Fruit fly (Drosophila melanogaster) whole organism, pupa: ENCODE results near the gene CG9459.

ENCODE experiments used
- CG10348 ChIP-seq: fragments of 200-800 bp; sonication (Bioruptor generic); IDR thresholded peaks from 2 replicates; pipeline ENCODE4 v1.3.6; 2022; ENCODE audit warnings: missing biosample characterization, missing genetic modification characterization
- CG12605 ChIP-seq: fragments of 200-800 bp; sonication (Bioruptor generic); IDR thresholded peaks from 2 replicates; pipeline ENCODE4 v1.3.6; 2022; ENCODE audit warnings: missing biosample characterization, missing genetic modification characterization
- CG13204 ChIP-seq: fragments of 200-800 bp; sonication (Bioruptor generic); optimal IDR thresholded peaks from 2 replicates; lab custom pipeline; 2018; ENCODE audit warnings: missing biosample characterization, mild to moderate bottlenecking, missing genetic modification characterization, moderate library complexity
- CG14655 ChIP-seq: fragments of 200-800 bp; sonication (Bioruptor generic); optimal IDR thresholded peaks from 3 replicates; lab custom pipeline; 2017; ENCODE audit warnings: mild to moderate bottlenecking, missing biosample characterization, missing genetic modification reagents, missing genetic modification characterization
- CG15710 ChIP-seq: fragments of 200-800 bp; sonication (Bioruptor generic); optimal IDR thresholded peaks from 2 replicates; lab custom pipeline; 2018; ENCODE audit warnings: missing biosample characterization, mild to moderate bottlenecking, missing genetic modification characterization, moderate library complexity
- CG17806 ChIP-seq: fragments of 200-800 bp; sonication (Bioruptor generic); optimal IDR thresholded peaks from 2 replicates; lab custom pipeline; 2018; ENCODE audit warnings: missing biosample characterization, mild to moderate bottlenecking, missing genetic modification characterization, moderate library complexity
- CG32121 ChIP-seq: fragments of 200-800 bp; sonication (Bioruptor generic); IDR thresholded peaks from 2 replicates; pipeline ENCODE4 v1.3.6; 2022; ENCODE audit warnings: missing biosample characterization, missing genetic modification characterization
- CG34367 ChIP-seq: fragments of 200-800 bp; sonication (Bioruptor generic); optimal IDR thresholded peaks from 2 replicates; lab custom pipeline; 2018; ENCODE audit warnings: missing biosample characterization, mild to moderate bottlenecking, missing genetic modification characterization
- CG4496 ChIP-seq: fragments of 200-800 bp; sonication (Bioruptor generic); IDR thresholded peaks from 3 replicates; pipeline ENCODE4 v1.3.6; 2022; ENCODE audit warnings: missing biosample characterization, missing genetic modification characterization
- CG8159 ChIP-seq: fragments of 200-800 bp; sonication (Bioruptor generic); optimal IDR thresholded peaks from 3 replicates; lab custom pipeline; 2018; ENCODE audit warnings: missing biosample characterization, mild to moderate bottlenecking, missing genetic modification characterization, moderate library complexity
- CG8301 ChIP-seq: fragments of 200-800 bp; sonication (Bioruptor generic); optimal IDR thresholded peaks from 2 replicates; lab custom pipeline; 2018; ENCODE audit warnings: missing biosample characterization, mild to moderate bottlenecking, missing genetic modification characterization
- CG9948 ChIP-seq: fragments of 200-800 bp; sonication (Bioruptor generic); optimal IDR thresholded peaks from 2 replicates; lab custom pipeline; 2018; ENCODE audit warnings: missing biosample characterization, mild to moderate bottlenecking, missing genetic modification characterization, moderate library complexity
- D1 ChIP-seq: fragments of 200-800 bp; sonication (Bioruptor generic); optimal IDR thresholded peaks from 2 replicates; lab custom pipeline; 2018; ENCODE audit warnings: missing biosample characterization, mild to moderate bottlenecking, missing genetic modification characterization, moderate library complexity
- EcR ChIP-seq: fragments of 200-800 bp; sonication (Bioruptor generic); optimal IDR thresholded peaks from 3 replicates; lab custom pipeline; 2019; ENCODE audit warnings: missing biosample characterization, missing genetic modification characterization, mild to moderate bottlenecking, moderate library complexity, missing genetic modification reagents
- Ets98B ChIP-seq: fragments of 200-800 bp; sonication (Bioruptor generic); IDR thresholded peaks from 2 replicates; pipeline ENCODE4 v1.3.6; 2022; ENCODE audit warnings: missing biosample characterization, missing genetic modification characterization
- Pif1A ChIP-seq: fragments of 200-800 bp; sonication (Bioruptor generic); optimal IDR thresholded peaks from 3 replicates; lab custom pipeline; 2016; ENCODE audit warnings: missing biosample characterization, missing genetic modification characterization
- Pif1B ChIP-seq: fragments of 200-800 bp; sonication (Bioruptor generic); optimal IDR thresholded peaks from 3 replicates; lab custom pipeline; 2016; ENCODE audit warnings: missing biosample characterization, missing genetic modification characterization
- Snoo ChIP-seq: fragments of 200-800 bp; sonication (Bioruptor generic); optimal IDR thresholded peaks from 3 replicates; lab custom pipeline; 2017; ENCODE audit warnings: missing biosample characterization, mild to moderate bottlenecking, missing genetic modification characterization, inconsistent platforms
- fd96Ca ChIP-seq: fragments of 200-800 bp; sonication (Bioruptor generic); IDR thresholded peaks from 3 replicates; pipeline ENCODE4 v1.3.6; 2022; ENCODE audit warnings: missing biosample characterization, missing genetic modification characterization
- gl ChIP-seq: fragments of 200-800 bp; sonication (Bioruptor generic); optimal IDR thresholded peaks from 2 replicates; lab custom pipeline; 2018; ENCODE audit warnings: missing biosample characterization, mild to moderate bottlenecking, missing genetic modification characterization
- rn ChIP-seq: fragments of 200-800 bp; sonication (Bioruptor generic); IDR thresholded peaks from 2 replicates; pipeline ENCODE4 v1.3.6; 2022; ENCODE audit warnings: missing biosample characterization, missing genetic modification characterization

Gene CG9459

DNA sequence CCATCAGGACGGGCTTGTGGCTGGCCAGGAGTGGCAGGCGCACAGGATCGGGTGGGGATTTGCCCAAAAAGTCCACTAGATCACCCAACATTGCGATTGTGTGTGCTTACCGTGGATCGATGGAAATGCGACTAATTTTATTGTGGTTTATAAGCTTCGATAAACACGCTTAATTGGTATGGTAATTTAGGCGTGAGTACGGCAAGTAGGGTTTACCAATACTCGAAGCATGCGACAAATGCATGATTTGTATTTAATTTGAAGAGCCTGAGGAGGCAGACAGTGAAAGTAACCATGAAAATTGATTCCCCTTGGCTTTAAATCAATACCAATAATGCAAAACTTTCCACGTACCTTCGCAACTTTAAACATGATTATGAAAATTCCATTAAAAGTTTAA is 1.6 kb upstream of the CG9459 start, which contains the start of gene CG9458:
Gene CG9458, minus strand, starts transcription at position 101 of the 400 bp plus-strand sequence.
- no peak for TF ChIP-seq CG34367 (tag; lab: Kevin White, UChicago)
- TF ChIP-seq CG12605 (GFP tag; lab: Robert Waterston, UW): no peak
- no peak for TF ChIP-seq CG14655

DNA sequence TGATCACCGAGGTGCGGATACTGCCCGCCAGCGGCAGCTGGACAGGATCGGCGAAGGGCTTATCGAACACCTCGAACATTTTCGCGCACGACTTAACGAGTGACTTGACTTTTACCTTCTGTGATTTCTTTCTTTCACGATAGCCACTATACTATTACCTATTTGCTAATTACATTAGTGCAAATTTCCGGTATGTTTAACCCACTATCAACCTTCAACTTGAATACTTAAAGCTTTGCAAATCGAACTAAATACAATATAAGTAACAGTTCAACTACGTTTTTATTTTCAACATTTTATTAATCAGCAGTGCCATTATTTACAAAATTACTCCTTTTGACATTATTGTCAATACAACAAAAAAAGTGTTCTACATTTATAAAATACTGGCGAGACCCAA is 1.3 kb downstream of the CG9459 start, which contains the start of gene CG16904:
Gene CG16904, minus strand, starts transcription at position 101 of the 400 bp plus-strand sequence.
- no peak for TF ChIP-seq D1
- TF ChIP-seq CG8301 (tag; lab: Kevin White, UChicago): no peak
- no peak for TF ChIP-seq Pif1A
- TF ChIP-seq rn (GFP tag; lab: Robert Waterston, UW): no peak
- TF ChIP-seq CG17806: no peak
- no peak for TF ChIP-seq CG32121
- no peak for TF ChIP-seq CG13204
- TF ChIP-seq fd96Ca (GFP tag; lab: Robert Waterston, UW): no peak
- no peak for TF ChIP-seq CG15710
- TF ChIP-seq CG12605 (GFP tag; lab: Robert Waterston, UW): no peak
- no peak for TF ChIP-seq EcR (GFP tag; lab: Kevin White, UChicago)
- no peak for TF ChIP-seq CG9948 (tag; lab: Kevin White, UChicago)

DNA sequence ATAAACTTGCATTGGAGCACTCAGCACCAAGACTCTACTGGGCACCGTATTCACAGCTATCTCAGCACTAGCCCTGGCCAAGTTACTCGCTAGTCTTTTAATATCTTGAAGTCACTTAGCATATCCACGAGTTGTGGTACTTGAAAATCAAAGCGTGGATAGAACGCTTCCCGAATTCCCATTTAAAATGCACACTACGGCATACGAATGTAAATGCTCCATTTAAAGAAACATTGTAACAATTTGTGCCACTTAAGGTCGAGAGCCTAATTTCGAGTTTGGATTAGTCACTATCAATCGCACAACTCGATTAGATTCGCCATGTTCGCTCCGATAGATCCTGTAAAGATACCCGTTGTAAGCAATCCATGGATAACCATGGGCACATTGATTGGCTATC is 4.3 kb downstream of the CG9459 start, which contains the start of gene eloF:
Gene eloF, plus strand, starts transcription at position 301 of the 400 bp plus-strand sequence.
- no peak for TF ChIP-seq Snoo
- no peak for TF ChIP-seq Ets98B (GFP tag; lab: Robert Waterston, UW)
- no peak for TF ChIP-seq Pif1A
- TF ChIP-seq D1: no peak
- TF ChIP-seq EcR (GFP tag; lab: Kevin White, UChicago): no peak
- TF ChIP-seq CG14655: no peak
- TF ChIP-seq CG32121: no peak
- TF ChIP-seq CG10348: no peak
- no peak for TF ChIP-seq CG8159 (tag; lab: Kevin White, UChicago)
- no peak for TF ChIP-seq CG9948 (tag; lab: Kevin White, UChicago)
- no peak for TF ChIP-seq rn (GFP tag; lab: Robert Waterston, UW)
- no peak for TF ChIP-seq CG15710

DNA sequence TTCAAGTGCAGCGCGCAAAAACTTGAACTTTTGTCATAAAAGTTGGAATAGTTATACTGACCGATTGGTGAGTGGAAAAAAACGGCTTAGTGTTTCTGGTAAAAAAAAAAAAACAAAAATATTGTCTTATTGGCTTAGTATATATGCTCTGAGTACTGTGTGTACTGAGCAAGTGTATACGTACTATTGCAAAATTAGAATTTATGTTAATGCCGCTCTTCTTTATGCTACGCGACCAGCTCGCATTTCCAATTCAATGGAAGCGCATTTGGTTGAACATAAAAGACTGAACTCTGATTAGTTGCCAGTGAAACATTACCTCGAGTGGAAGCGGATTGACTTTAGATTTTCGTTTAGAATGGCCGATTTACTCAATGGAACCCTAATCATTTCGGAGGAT is 5.7 kb downstream of the CG9459 start, which contains the start of gene CG8534:
Gene CG8534, plus strand, starts transcription at position 301 of the 400 bp plus-strand sequence.
- TF ChIP-seq CG8159 (tag; lab: Kevin White, UChicago) (no peak), Pif1B (GFP tag; lab: Kevin White, UChicago) (no peak), CG8301 (tag; lab: Kevin White, UChicago) (no peak), Pif1A (no peak), CG32121 (no peak), CG12605 (GFP tag; lab: Robert Waterston, UW) (no peak), gl (tag; lab: Kevin White, UChicago) (no peak), CG34367 (tag; lab: Kevin White, UChicago) (no peak), Ets98B (GFP tag; lab: Robert Waterston, UW) (no peak), EcR (GFP tag; lab: Kevin White, UChicago) (no peak), rn (GFP tag; lab: Robert Waterston, UW) (no peak), CG10348 (no peak), CG15710 (no peak), Snoo (no peak), CG17806 (no peak), CG4496 (GFP tag; lab: Robert Waterston, UW) (no peak), D1 (no peak), CG13204 (no peak)

DNA sequence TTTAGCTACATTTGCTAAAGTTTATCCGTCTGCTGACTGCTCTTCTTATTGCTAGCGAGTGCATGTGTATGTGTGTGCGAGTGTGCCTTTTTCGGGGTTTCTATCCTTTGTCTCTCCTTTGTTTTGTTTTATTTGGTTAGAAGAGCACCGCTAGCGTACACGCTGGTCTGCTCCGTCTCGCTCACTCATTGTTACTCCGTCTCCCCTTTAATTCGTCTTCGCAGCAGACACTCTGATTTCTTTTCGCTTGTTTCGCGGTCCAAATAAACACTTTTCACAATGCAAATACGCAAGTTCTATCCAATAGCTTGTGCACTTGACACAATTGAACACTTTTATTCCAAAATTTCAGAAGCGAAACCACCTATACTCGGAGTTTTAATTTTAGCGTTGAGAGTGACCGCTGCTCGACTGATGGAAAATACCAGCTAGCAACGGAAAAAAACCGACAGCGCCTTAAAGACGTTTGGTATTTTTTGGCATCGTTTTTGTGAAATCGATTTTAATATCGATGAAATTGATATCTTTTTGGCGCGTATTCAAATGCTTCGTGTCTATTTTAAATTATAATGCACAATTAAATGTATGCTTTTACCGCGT is 9.1 kb downstream of the CG9459 start, which contains the start of gene FBXO11:
Gene FBXO11, minus strand, starts transcription at position 423 of the 600 bp plus-strand sequence.
- TF ChIP-seq fd96Ca (GFP tag; lab: Robert Waterston, UW) (peak; percentile 72; the same call in 2 of the 3 replicates), gl (tag; lab: Kevin White, UChicago) (peak; percentile 88), Ets98B (GFP tag; lab: Robert Waterston, UW) (peak; percentile 57), CG8159 (tag; lab: Kevin White, UChicago) (peak; percentile 43), CG8301 (tag; lab: Kevin White, UChicago) (no peak), CG32121 (peak; percentile 83), CG10348 (no peak), CG17806 (peak; percentile 47), EcR (GFP tag; lab: Kevin White, UChicago) (peak; percentile 76), Pif1A (no peak), CG15710 (no peak), CG12605 (GFP tag; lab: Robert Waterston, UW) (peak; percentile 65), Snoo (peak; percentile 62), rn (GFP tag; lab: Robert Waterston, UW) (peak; percentile 55; the same call in 1 of the 2 replicates), CG34367 (tag; lab: Kevin White, UChicago) (peak; percentile 75), CG9948 (tag; lab: Kevin White, UChicago) (no peak), CG4496 (GFP tag; lab: Robert Waterston, UW) (peak; percentile 83; the same call in 2 of the 3 replicates)

DNA sequence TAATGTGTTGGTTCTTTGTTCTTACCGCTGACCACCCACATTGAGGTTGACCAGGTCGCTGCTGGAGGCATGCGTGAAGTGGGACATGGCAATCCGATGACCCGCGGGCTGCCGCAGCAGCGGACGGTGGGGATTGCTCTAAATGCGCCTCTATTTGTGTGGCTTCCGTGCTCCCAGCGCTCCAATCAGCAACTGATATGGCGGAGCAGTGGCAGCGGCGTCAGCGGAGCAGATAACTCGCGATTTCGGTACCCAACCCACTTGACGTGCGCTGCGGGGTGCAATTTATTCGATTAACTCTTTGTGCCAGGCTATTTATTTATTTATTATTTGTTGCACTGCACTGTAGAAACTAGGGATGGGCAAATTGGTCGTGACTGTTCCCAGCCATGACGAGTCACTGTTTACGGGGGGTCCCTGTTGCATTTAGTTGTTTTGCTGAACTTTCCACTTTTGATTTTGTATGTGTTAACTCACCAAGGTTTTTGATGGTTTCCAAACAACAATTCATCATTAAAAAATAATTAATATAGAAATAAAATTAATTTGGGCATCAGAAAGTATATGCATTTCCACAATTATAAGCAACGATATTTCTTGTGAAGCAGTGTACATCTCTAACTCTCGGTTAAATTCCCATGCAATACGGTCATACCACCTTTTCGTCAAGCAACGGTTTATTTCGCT is 17.4 kb downstream of the CG9459 start, which contains the start of the genes CG9467 and CG8526:
Gene CG9467, minus strand, starts transcription at position 383 of the 687 bp plus-strand sequence.
Gene CG8526, plus strand, starts transcription at position 637 of the 687 bp plus-strand sequence.
- TF ChIP-seq CG9948 (tag; lab: Kevin White, UChicago): peak; percentile 32
- TF ChIP-seq CG15710: peak; percentile 65
- TF ChIP-seq fd96Ca (GFP tag; lab: Robert Waterston, UW): peak; percentile 31; the same call in 2 of the 3 replicates
- peak; percentile 63 for TF ChIP-seq CG32121
- TF ChIP-seq Pif1A: no peak
- peak; percentile 41 for TF ChIP-seq Snoo
- peak; percentile 47 for TF ChIP-seq CG17806
- peak; percentile 9 for TF ChIP-seq CG34367 (tag; lab: Kevin White, UChicago)
- TF ChIP-seq EcR (GFP tag; lab: Kevin White, UChicago): peak; percentile 16
- TF ChIP-seq CG8301 (tag; lab: Kevin White, UChicago): no peak
